Worm (Caenorhabditis elegans) whole organism, L1 larva: Measurements from ENCODE around the gene Y51H7C.8.

Source experiments
- C04F5.9 ChIP-seq: sonication (generic microtip); optimal IDR thresholded peaks from 2 replicates; lab custom pipeline; 2016; ENCODE audit warnings: missing genetic modification characterization, missing compliant biosample characterization
- C34B4.2 ChIP-seq: sonication (generic microtip); optimal IDR thresholded peaks from 2 replicates; lab custom pipeline; 2017; ENCODE audit warnings: mild to moderate bottlenecking, missing genetic modification characterization, missing compliant biosample characterization
- aly-2 ChIP-seq: fragments of 150-350 bp; optimal IDR thresholded peaks from 2 replicates; lab custom pipeline; 2014; ENCODE audit warnings: missing biosample characterization, missing genetic modification characterization
- ama-1 ChIP-seq: fragments of 150-350 bp; optimal IDR thresholded peaks from 2 replicates; lab custom pipeline; 2014
- ceh-8 ChIP-seq: fragments of 200-800 bp; sonication (Bioruptor generic); optimal IDR thresholded peaks from 2 replicates; lab custom pipeline; 2018; ENCODE audit warnings: mild to moderate bottlenecking, missing genetic modification characterization, moderate library complexity, missing compliant biosample characterization
- ceh-88 ChIP-seq: fragments of 200-800 bp; sonication (Bioruptor generic); IDR thresholded peaks from 2 replicates; pipeline ENCODE4 v1.3.6; 2022; ENCODE audit warnings: missing genetic modification characterization, missing compliant biosample characterization
- dpl-1 ChIP-seq, 3 experiments: fragments of 150-350 bp in 2 of 3; sonication (generic microtip) in 1 of 3; optimal IDR thresholded peaks; 2 replicates each; lab custom pipeline; 2014 to 2017; ENCODE audit warnings: missing biosample characterization in 3 of 3, missing genetic modification characterization in 3 of 3, missing genetic modification reagents in 3 of 3
- efl-1 ChIP-seq, 4 experiments: fragments of 150-350 bp; optimal IDR thresholded peaks in 3 of 4; peaks in 1 of 4; 1 replicate in 1 of 4; 2 replicates in 3 of 4; lab custom pipeline; 2014; ENCODE audit warnings: missing biosample characterization in 2 of 4, missing genetic modification characterization in 2 of 4, missing genetic modification reagents in 2 of 4
- egl-13 ChIP-seq: sonication (generic microtip); optimal IDR thresholded peaks from 2 replicates; lab custom pipeline; 2016; ENCODE audit warnings: missing genotype, missing genetic modification reagents, missing genetic modification characterization, missing compliant biosample characterization
- elt-2 ChIP-seq: sonication (generic microtip); optimal IDR thresholded peaks from 2 replicates; lab custom pipeline; 2016; ENCODE audit warnings: missing genetic modification characterization, mild to moderate bottlenecking, inconsistent platforms, missing compliant biosample characterization, missing genetic modification reagents
- elt-3 ChIP-seq, 6 experiments: fragments of 150-350 bp in 1 of 6; sonication (generic microtip); optimal IDR thresholded peaks; 2 replicates each; lab custom pipeline; 2017 to 2018; ENCODE audit warnings: missing biosample characterization in 6 of 6, missing genetic modification characterization in 6 of 6, inconsistent platforms in 1 of 6
- fkh-10 ChIP-seq: sonication (generic microtip); optimal IDR thresholded peaks from 2 replicates; lab custom pipeline; 2017; ENCODE audit warnings: missing biosample characterization, missing genetic modification reagents, missing genetic modification characterization
- fkh-8 ChIP-seq: sonication (generic microtip); optimal IDR thresholded peaks from 2 replicates; lab custom pipeline; 2016; ENCODE audit warnings: mild to moderate bottlenecking, missing genetic modification characterization, missing compliant biosample characterization
- hlh-17 ChIP-seq: fragments of 200-800 bp; sonication (Bioruptor generic); optimal IDR thresholded peaks from 2 replicates; lab custom pipeline; 2018; ENCODE audit warnings: missing genetic modification characterization, mild to moderate bottlenecking, missing compliant biosample characterization, moderate library complexity, borderline replicate concordance
- hpl-2 ChIP-seq: fragments of 150-350 bp; optimal IDR thresholded peaks from 2 replicates; lab custom pipeline; 2014; ENCODE audit warnings: missing biosample characterization, missing genetic modification reagents, missing genetic modification characterization
- jun-1 ChIP-seq: fragments of 150-350 bp; optimal IDR thresholded peaks from 2 replicates; lab custom pipeline; 2014; ENCODE audit warnings: missing biosample characterization, missing genetic modification reagents, missing genetic modification characterization
- lin-14 ChIP-seq: fragments of 200-800 bp; sonication (Bioruptor generic); optimal IDR thresholded peaks from 2 replicates; lab custom pipeline; 2018; ENCODE audit warnings: mild to moderate bottlenecking, missing genetic modification characterization, moderate library complexity, missing compliant biosample characterization
- lin-15B ChIP-seq: fragments of 150-350 bp; sonication (generic microtip); optimal IDR thresholded peaks from 3 replicates; lab custom pipeline; 2014; ENCODE audit warnings: missing biosample characterization, missing genetic modification characterization
- lin-35 ChIP-seq, 2 experiments: fragments of 150-350 bp; optimal IDR thresholded peaks; 2 replicates each; lab custom pipeline; 2014; ENCODE audit warnings: missing biosample characterization in 2 of 2, missing genetic modification characterization in 2 of 2, missing genetic modification reagents in 2 of 2
- lin-39 ChIP-seq: fragments of 150-350 bp; optimal IDR thresholded peaks from 2 replicates; lab custom pipeline; 2014; ENCODE audit warnings: missing biosample characterization, missing genetic modification reagents, missing genetic modification characterization
- lir-3 ChIP-seq: sonication (generic microtip); optimal IDR thresholded peaks from 2 replicates; lab custom pipeline; 2016; ENCODE audit warnings: mild to moderate bottlenecking, missing genetic modification characterization, moderate library complexity, missing compliant biosample characterization; ENCODE audit not compliant: poor library complexity
- mab-9 ChIP-seq: fragments of 200-800 bp; sonication (Bioruptor generic); IDR thresholded peaks from 2 replicates; pipeline ENCODE4 v1.3.6; 2022; ENCODE audit warnings: missing genetic modification reagents, missing genetic modification characterization, missing compliant biosample characterization
- mef-2 ChIP-seq: fragments of 150-350 bp; optimal IDR thresholded peaks from 2 replicates; lab custom pipeline; 2014; ENCODE audit warnings: missing biosample characterization, missing genetic modification characterization
- mep-1 ChIP-seq: fragments of 150-350 bp; optimal IDR thresholded peaks from 2 replicates; lab custom pipeline; 2014; ENCODE audit warnings: missing biosample characterization, missing genetic modification characterization
- nhr-11 ChIP-seq: fragments of 150-350 bp; optimal IDR thresholded peaks from 2 replicates; lab custom pipeline; 2014; ENCODE audit warnings: missing biosample characterization, missing genetic modification characterization
- nhr-19 ChIP-seq: fragments of 200-800 bp; sonication (Bioruptor generic); conservative IDR thresholded peaks from 2 replicates; pipeline ENCODE4 v1.3.6; 2022; ENCODE audit warnings: missing genetic modification characterization, missing compliant biosample characterization
- nhr-71 ChIP-seq: sonication (generic microtip); optimal IDR thresholded peaks from 2 replicates; lab custom pipeline; 2016; ENCODE audit warnings: mild to moderate bottlenecking, missing genetic modification characterization, moderate library complexity, missing compliant biosample characterization
- nhr-76 ChIP-seq: sonication (generic microtip); optimal IDR thresholded peaks from 2 replicates; lab custom pipeline; 2017; ENCODE audit warnings: missing biosample characterization, missing genetic modification characterization
- nhr-85 ChIP-seq: sonication (generic microtip); peaks from one replicate; lab custom pipeline; 2016; ENCODE audit warnings: missing genetic modification characterization, inconsistent platforms, missing compliant biosample characterization
- pag-3 ChIP-seq: sonication (generic microtip); optimal IDR thresholded peaks from 2 replicates; lab custom pipeline; 2017; ENCODE audit warnings: missing genetic modification characterization, mild to moderate bottlenecking, missing compliant biosample characterization, antibody characterized with exemption, borderline replicate concordance; ENCODE audit not compliant: insufficient read depth
- rnt-1 ChIP-seq: sonication (generic microtip); optimal IDR thresholded peaks from 2 replicates; lab custom pipeline; 2016; ENCODE audit warnings: mild to moderate bottlenecking, missing genetic modification characterization, moderate library complexity, missing compliant biosample characterization
- tbx-2 ChIP-seq: sonication (generic microtip); optimal IDR thresholded peaks from 2 replicates; lab custom pipeline; 2016; ENCODE audit warnings: missing genetic modification characterization, missing compliant biosample characterization
- tlp-1 ChIP-seq: fragments of 150-350 bp; optimal IDR thresholded peaks from 2 replicates; lab custom pipeline; 2014; ENCODE audit warnings: missing biosample characterization, missing genetic modification characterization
- unc-130 ChIP-seq: fragments of 150-350 bp; optimal IDR thresholded peaks from 2 replicates; lab custom pipeline; 2017; ENCODE audit warnings: missing biosample characterization, missing genetic modification characterization, inconsistent platforms
- unc-62 ChIP-seq: fragments of 150-350 bp; optimal IDR thresholded peaks from 2 replicates; lab custom pipeline; 2014; ENCODE audit warnings: missing biosample characterization, missing genetic modification reagents, missing genetic modification characterization
- unc-86 ChIP-seq: sonication (generic microtip); optimal IDR thresholded peaks from 2 replicates; lab custom pipeline; 2016; ENCODE audit warnings: missing genetic modification characterization, missing compliant biosample characterization
- unc-98 ChIP-seq: fragments of 200-800 bp; sonication (Bioruptor generic); IDR thresholded peaks from 2 replicates; pipeline ENCODE4 v1.3.6; 2022; ENCODE audit warnings: missing genetic modification characterization, missing compliant biosample characterization
- xbp-1 ChIP-seq: sonication (generic microtip); optimal IDR thresholded peaks from 2 replicates; lab custom pipeline; 2016; ENCODE audit warnings: missing genetic modification characterization, missing compliant biosample characterization
- zip-4 ChIP-seq: fragments of 200-800 bp; sonication (Bioruptor generic); optimal IDR thresholded peaks from 2 replicates; lab custom pipeline; 2018; ENCODE audit warnings: mild to moderate bottlenecking, missing genetic modification characterization, moderate library complexity, missing compliant biosample characterization
- ztf-4 ChIP-seq: fragments of 150-350 bp; optimal IDR thresholded peaks from 2 replicates; lab custom pipeline; 2014; ENCODE audit warnings: missing biosample characterization, missing genetic modification characterization

Y51H7C.8 gene

ce11 chrII:1375627-1376026 lies 25.9 kb upstream of the Y51H7C.8 start (continued):
- TF ChIP-seq ztf-4 (tag; lab: Kevin White, UChicago) (no peak), aly-2 (tag; lab: Kevin White, UChicago) (no peak), unc-98 (GFP tag; lab: Robert Waterston, UW) (no peak), efl-1 (optimal IDR thresholded peaks at IDR 0.05; lab: Kevin White, UChicago) (peak in 1 of 2 experiments; percentile 16), efl-1 (GFP tag; optimal IDR thresholded peaks at IDR 0.05 in 1 of 2; lab: Kevin White, UChicago) (peak in 1 of 2 experiments; percentile 2), nhr-71 (tag; lab: Kevin White, UChicago) (peak; percentile 49), tlp-1 (tag; lab: Kevin White, UChicago) (no peak), elt-2 (tag; lab: Kevin White, UChicago) (no peak), fkh-8 (tag; lab: Kevin White, UChicago) (no peak), unc-130 (tag; lab: Kevin White, UChicago) (peak; percentile 13), dpl-1 (GFP tag; optimal IDR thresholded peaks at IDR 0.05; lab: Kevin White, UChicago) (peak in 1 of 3 experiments; percentile 10), mab-9 (GFP tag; lab: Robert Waterston, UW) (no peak), pag-3 (tag; lab: Kevin White, UChicago) (peak; percentile 62), mep-1 (no peak), egl-13 (tag; lab: Kevin White, UChicago) (no peak), unc-62 (GFP tag; lab: Kevin White, UChicago) (no peak), unc-86 (tag; lab: Kevin White, UChicago) (no peak), C04F5.9 (tag; lab: Kevin White, UChicago) (no peak), nhr-76 (tag; lab: Kevin White, UChicago) (no peak), jun-1 (no peak)

ce11 chrII:1376795-1377194 lies 24.8 kb upstream of the Y51H7C.8 start:
- TF ChIP-seq efl-1 (optimal IDR thresholded peaks at IDR 0.05; lab: Kevin White, UChicago) (peak in 1 of 2 experiments; percentile 28), efl-1 (GFP tag; optimal IDR thresholded peaks at IDR 0.05 in 1 of 2; lab: Kevin White, UChicago) (peak in 1 of 2 experiments; percentile 53), nhr-19 (no peak), fkh-10 (no peak), C34B4.2 (tag; lab: Kevin White, UChicago) (no peak), ama-1 (lab: Kevin White, UChicago) (no peak), dpl-1 (GFP tag; optimal IDR thresholded peaks at IDR 0.05; lab: Kevin White, UChicago) (peak in 1 of 3 experiments; percentile 31)

- TF ChIP-seq C34B4.2 (tag; lab: Kevin White, UChicago) = no peak
- TF ChIP-seq xbp-1 = no peak
- TF ChIP-seq zip-4 (GFP tag; lab: Kevin White, UChicago) = no peak
- TF ChIP-seq hpl-2 (GFP tag; lab: Kevin White, UChicago) = no peak
- no peak for TF ChIP-seq lin-35 (GFP tag; optimal IDR thresholded peaks at IDR 0.05; lab: Kevin White, UChicago)
- TF ChIP-seq mef-2 (tag; lab: Kevin White, UChicago) = no peak
- TF ChIP-seq lin-14 (GFP tag; lab: Kevin White, UChicago) = no peak
- no peak for TF ChIP-seq ceh-8 (GFP tag; lab: Kevin White, UChicago)
- TF ChIP-seq aly-2 (tag; lab: Kevin White, UChicago) = no peak
- TF ChIP-seq nhr-11 (tag; lab: Kevin White, UChicago) = no peak
- no peak for TF ChIP-seq ceh-88 (GFP tag; lab: Robert Waterston, UW)
- no peak for TF ChIP-seq tbx-2 (tag; lab: Kevin White, UChicago)
- TF ChIP-seq elt-3 (tag; optimal IDR thresholded peaks at IDR 0.05; lab: Kevin White, UChicago) = no peak
- TF ChIP-seq, all 84 proteins: peak for 0
These were observed 23.3 kb upstream of the Y51H7C.8 start, which contains the start of gene F54D12.10 for ce11 chrII:1378259-1378658. TSS of gene F54D12.10 (minus strand) at chrII:1378359.

ce11 chrII:1381618-1382017 lies 20.0 kb upstream of the Y51H7C.8 start, which contains the start of gene F54D12.9:
TSS of gene F54D12.9 (minus strand) at chrII:1381718.
- TF ChIP-seq lin-15B (tag; lab: Kevin White, UChicago) (no peak), rnt-1 (tag; lab: Kevin White, UChicago) (no peak), hpl-2 (GFP tag; lab: Kevin White, UChicago) (no peak), nhr-85 (tag; lab: Kevin White, UChicago) (no peak), lin-39 (no peak), lin-35 (GFP tag; optimal IDR thresholded peaks at IDR 0.05; lab: Kevin White, UChicago) (no peak), mab-9 (GFP tag; lab: Robert Waterston, UW) (no peak), ceh-88 (GFP tag; lab: Robert Waterston, UW) (no peak), hlh-17 (GFP tag; lab: Kevin White, UChicago) (no peak), tlp-1 (tag; lab: Kevin White, UChicago) (no peak), efl-1 (optimal IDR thresholded peaks at IDR 0.05; lab: Kevin White, UChicago) (no peak), efl-1 (GFP tag; optimal IDR thresholded peaks at IDR 0.05 in 1 of 2; lab: Kevin White, UChicago) (no peak), ztf-4 (tag; lab: Kevin White, UChicago) (no peak), dpl-1 (GFP tag; optimal IDR thresholded peaks at IDR 0.05; lab: Kevin White, UChicago) (no peak), lir-3 (tag; lab: Kevin White, UChicago) (no peak), egl-13 (tag; lab: Kevin White, UChicago) (no peak)
- TF ChIP-seq, all 84 proteins: peak for 0
